Worm (Caenorhabditis elegans): Measurements from ENCODE around the gene Y54G9A.7.

The Y54G9A.7 gene

ce11 chrII:13763009-13763468 lies 37.4 kb upstream of the Y54G9A.7 start, which contains the start of gene arrd-11:
arrd-11 (plus strand) TSS chrII:13763418.
- TF ChIP-seq lag-1 (GFP tag; IDR thresholded peaks at IDR 0.05), result no peak
- no peak for TF ChIP-seq die-1 (tag; optimal IDR thresholded peaks at IDR 0.05)
- no peak for TF ChIP-seq nhr-27 (tag; optimal IDR thresholded peaks at IDR 0.05)
- no peak for TF ChIP-seq nfya-1 (tag; optimal IDR thresholded peaks at IDR 0.05; ENCODE audit: borderline replicate concordance, insufficient read depth)
- no peak for TF ChIP-seq B0336.3 (GFP tag; IDR thresholded peaks at IDR 0.05)
- TF ChIP-seq F55B11.4 (tag; optimal IDR thresholded peaks at IDR 0.05; ENCODE audit: borderline replicate concordance, insufficient read depth), result no peak
- no peak for TF ChIP-seq egl-18 (GFP tag; IDR thresholded peaks at IDR 0.05)
- no peak for TF ChIP-seq gei-17 (GFP tag; optimal IDR thresholded peaks at IDR 0.05)
- no peak for TF ChIP-seq somi-1 (GFP tag; optimal IDR thresholded peaks at IDR 0.05)
- TF ChIP-seq ekl-4 (GFP tag; IDR thresholded peaks at IDR 0.05), result no peak
- no peak for TF ChIP-seq repo-1 (tag; optimal IDR thresholded peaks at IDR 0.05)
- no peak for TF ChIP-seq F10E7.11 (tag; optimal IDR thresholded peaks at IDR 0.05)

ce11 chrII:13758108-13758507 lies 32.5 kb upstream of the Y54G9A.7 start, which contains the start of gene arrd-13:
arrd-13 (plus strand) TSS chrII:13758408.
- TF ChIP-seq lsl-1 (GFP tag; optimal IDR thresholded peaks at IDR 0.05) (peak; percentile 69), nhr-179 (tag; optimal IDR thresholded peaks at IDR 0.05) (no peak), tbp1 (GFP tag; optimal IDR thresholded peaks at IDR 0.05) (no peak)

ce11 chrII:13756232-13756631 lies 30.6 kb upstream of the Y54G9A.7 start:
- TF ChIP-seq lin-35 (GFP tag; optimal IDR thresholded peaks at IDR 0.05), result no peak
- no peak for TF ChIP-seq mel-28 (tag; optimal IDR thresholded peaks at IDR 0.05; ENCODE audit: borderline replicate concordance)
- TF ChIP-seq pbrm-1 (GFP tag; IDR thresholded peaks at IDR 0.05), result no peak
- no peak for TF ChIP-seq attf-5 (GFP tag; optimal IDR thresholded peaks at IDR 0.05)

ce11 chrII:13752016-13752415 lies 26.4 kb upstream of the Y54G9A.7 start, which contains the start of gene arrd-14:
arrd-14 (plus strand) TSS chrII:13752316.
- TF ChIP-seq mxl-1 (tag; optimal IDR thresholded peaks at IDR 0.05), result no peak
- TF ChIP-seq ama-1 (optimal IDR thresholded peaks at IDR 0.05), result no peak
- no peak for TF ChIP-seq ama-1 (GFP tag; optimal IDR thresholded peaks at IDR 0.05)
- no peak for TF ChIP-seq C17E4.6 (GFP tag; IDR thresholded peaks at IDR 0.05)
- no peak for TF ChIP-seq ztf-28 (GFP tag; IDR thresholded peaks at IDR 0.05)
- no peak for TF ChIP-seq cebp-2 (GFP tag; IDR thresholded peaks at IDR 0.05)
- TF ChIP-seq B0261.1 (tag; optimal IDR thresholded peaks at IDR 0.05), result no peak
- no peak for TF ChIP-seq atf-7 (tag; optimal IDR thresholded peaks at IDR 0.05)
- TF ChIP-seq zim-3 (tag; optimal IDR thresholded peaks at IDR 0.05), result no peak
- no peak for TF ChIP-seq K12H6.12 (tag; optimal IDR thresholded peaks at IDR 0.05)
- no peak for TF ChIP-seq attf-5 (GFP tag; optimal IDR thresholded peaks at IDR 0.05)
- TF ChIP-seq hlh-26 (GFP tag; conservative IDR thresholded peaks at IDR 0.05), result no peak

- TF ChIP-seq ZK185.1 (tag; optimal IDR thresholded peaks at IDR 0.05; ENCODE audit: poor library complexity, severe bottlenecking) (no peak), ztf-26 (tag; optimal IDR thresholded peaks at IDR 0.05) (peak; percentile 76), aptf-3 (GFP tag; IDR thresholded peaks at IDR 0.05) (no peak)
Observed at ce11 chrII:13751030-13751429, 25.4 kb upstream of the Y54G9A.7 start.

Measured in whole organism, young adult.